Worm (Caenorhabditis elegans) whole organism, dauer: ENCODE results near the gene C25E10.7.

Source experiments
- unc-62 ChIP-seq: sonication (generic microtip); optimal IDR thresholded peaks from 2 replicates; lab custom pipeline; 2017; ENCODE audit warnings: missing biosample characterization, missing genetic modification reagents, missing genetic modification characterization

C25E10.7 gene

DNA sequence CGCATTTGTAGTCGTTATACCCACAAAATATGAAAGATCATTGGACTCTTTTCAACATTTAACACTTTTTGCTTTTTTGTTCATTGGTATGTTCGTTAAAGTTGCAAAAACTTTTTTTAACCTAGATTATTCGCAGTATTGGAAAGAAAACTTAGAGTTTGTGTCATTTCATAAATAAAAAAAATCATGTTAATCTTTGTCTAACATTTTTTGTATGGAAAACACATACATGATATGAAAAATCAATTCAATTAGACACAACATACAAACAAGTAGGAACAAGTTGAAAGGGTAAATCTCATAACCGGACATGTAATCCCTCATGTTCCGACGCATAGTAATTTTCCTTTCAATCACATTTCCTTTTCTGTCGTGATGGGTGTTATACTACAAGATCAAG is 49.8 kb downstream of the C25E10.7 start, which contains the start of gene F59E11.2:
Gene F59E11.2 (plus strand): TSS at position 301 of the 400 bp plus-strand sequence.
- TF ChIP-seq unc-62 (GFP tag; lab: Kevin White, UChicago), result no peak
